Fruit fly (Drosophila melanogaster) whole organism, adult: ENCODE data around the gene CG8507.

Experiments
- CG11617 ChIP-seq: fragments of 200-800 bp; sonication (Bioruptor generic); optimal IDR thresholded peaks from 2 replicates; lab custom pipeline; 2017; ENCODE audit warnings: mild to moderate bottlenecking, missing biosample characterization, missing genetic modification reagents, missing genetic modification characterization
- CG12768 ChIP-seq: fragments of 200-800 bp; sonication (Bioruptor generic); optimal IDR thresholded peaks from 2 replicates; lab custom pipeline; 2017; ENCODE audit warnings: missing biosample characterization, missing genetic modification characterization, mild to moderate bottlenecking, moderate library complexity, missing genetic modification reagents
- CG14711 ChIP-seq: fragments of 200-800 bp; sonication (Bioruptor generic); optimal IDR thresholded peaks from 2 replicates; lab custom pipeline; 2018; ENCODE audit warnings: missing biosample characterization, mild to moderate bottlenecking, missing genetic modification characterization, moderate library complexity
- CG1620 ChIP-seq: fragments of 200-800 bp; sonication (Bioruptor generic); optimal IDR thresholded peaks from 2 replicates; lab custom pipeline; 2016; ENCODE audit warnings: missing biosample characterization, missing genetic modification characterization
- CG33017 ChIP-seq: fragments of 200-800 bp; sonication (Bioruptor generic); optimal IDR thresholded peaks from 2 replicates; lab custom pipeline; 2018; ENCODE audit warnings: missing biosample characterization, mild to moderate bottlenecking, missing genetic modification characterization, moderate library complexity
- CG5204 ChIP-seq: fragments of 200-800 bp; sonication (Bioruptor generic); optimal IDR thresholded peaks from 2 replicates; lab custom pipeline; 2016; ENCODE audit warnings: missing biosample characterization, missing genetic modification characterization
- CG7045 ChIP-seq: fragments of 200-800 bp; sonication (Bioruptor generic); optimal IDR thresholded peaks from 2 replicates; lab custom pipeline; 2017; ENCODE audit warnings: missing biosample characterization, mild to moderate bottlenecking, missing genetic modification characterization
- CG7101 ChIP-seq: fragments of 200-800 bp; sonication (Bioruptor generic); optimal IDR thresholded peaks from 2 replicates; lab custom pipeline; 2018; ENCODE audit warnings: missing biosample characterization, mild to moderate bottlenecking, missing genetic modification characterization, moderate library complexity
- Clk ChIP-seq: fragments of 200-800 bp; sonication (Bioruptor generic); optimal IDR thresholded peaks from 2 replicates; lab custom pipeline; 2017; ENCODE audit warnings: missing biosample characterization, missing genetic modification characterization
- Crg-1 ChIP-seq: fragments of 200-800 bp; sonication (Bioruptor generic); optimal IDR thresholded peaks from 2 replicates; lab custom pipeline; 2016; ENCODE audit warnings: missing biosample characterization, missing genetic modification characterization
- Hr96 ChIP-seq: fragments of 200-800 bp; sonication (Bioruptor generic); optimal IDR thresholded peaks from 2 replicates; lab custom pipeline; 2016; ENCODE audit warnings: missing biosample characterization, missing genetic modification characterization
- Mnt ChIP-seq: fragments of 200-800 bp; sonication (Bioruptor generic); optimal IDR thresholded peaks from 2 replicates; lab custom pipeline; 2016; ENCODE audit warnings: missing biosample characterization, mild to moderate bottlenecking, missing genetic modification characterization
- bab1 ChIP-seq: fragments of 200-800 bp; sonication (Bioruptor generic); optimal IDR thresholded peaks from 3 replicates; lab custom pipeline; 2019; ENCODE audit warnings: missing biosample characterization, mild to moderate bottlenecking, missing genetic modification characterization, moderate library complexity
- cic ChIP-seq: fragments of 200-800 bp; sonication (Bioruptor generic); optimal IDR thresholded peaks from 2 replicates; lab custom pipeline; 2017; ENCODE audit warnings: missing biosample characterization, mild to moderate bottlenecking, missing genetic modification characterization, moderate library complexity
- cnc ChIP-seq, 2 experiments: fragments of >200 bp; optimal IDR thresholded peaks; 2 replicates each; lab custom pipeline; 2017
- kay ChIP-seq: fragments of 200-800 bp; sonication (Bioruptor generic); peaks from one replicate; lab custom pipeline; 2016; ENCODE audit warnings: missing biosample characterization, missing genetic modification characterization, borderline replicate concordance
- ovo ChIP-seq: fragments of 200-800 bp; sonication (Bioruptor generic); optimal IDR thresholded peaks from 2 replicates; lab custom pipeline; 2016; ENCODE audit warnings: missing biosample characterization, missing genetic modification characterization
- pad ChIP-seq: fragments of 200-800 bp; sonication (Bioruptor generic); optimal IDR thresholded peaks from 3 replicates; lab custom pipeline; 2017; ENCODE audit warnings: missing biosample characterization, missing genetic modification characterization, mild to moderate bottlenecking, moderate library complexity, missing genetic modification reagents
- tj ChIP-seq: fragments of 200-800 bp; sonication (Bioruptor generic); optimal IDR thresholded peaks from 3 replicates; lab custom pipeline; 2017; ENCODE audit warnings: missing biosample characterization, mild to moderate bottlenecking, missing genetic modification characterization, moderate library complexity
- toe ChIP-seq: fragments of 200-800 bp; sonication (Bioruptor generic); optimal IDR thresholded peaks from 2 replicates; lab custom pipeline; 2016; ENCODE audit warnings: missing biosample characterization, missing genetic modification characterization

The CG8507 gene

dm6 chr3R:9812447-9812846 is 21.2 kb downstream of the CG8507 start, which contains the start of gene CG8534:
Gene CG8534, plus strand, starts transcription at chr3R:9812747.
- TF ChIP-seq Hr96 (GFP tag; lab: Kevin White, UChicago) (no peak), CG12768 (no peak), kay (GFP tag; lab: Kevin White, UChicago) (no peak), pad (GFP tag; lab: Kevin White, UChicago) (no peak), Mnt (GFP tag; lab: Kevin White, UChicago) (no peak), ovo (GFP tag; lab: Kevin White, UChicago) (no peak), CG7101 (tag; lab: Kevin White, UChicago) (no peak), toe (GFP tag; lab: Kevin White, UChicago) (no peak), CG7045 (GFP tag; lab: Kevin White, UChicago) (no peak), cnc (optimal IDR thresholded peaks at IDR 0.05; lab: Kevin White, UChicago) (no peak), bab1 (GFP tag; lab: Kevin White, UChicago) (no peak), Crg-1 (GFP tag; lab: Kevin White, UChicago) (no peak), CG33017 (no peak), cic (GFP tag; lab: Kevin White, UChicago) (no peak)

- no peak for TF ChIP-seq toe (GFP tag; lab: Kevin White, UChicago)
- no peak for TF ChIP-seq ovo (GFP tag; lab: Kevin White, UChicago)
- TF ChIP-seq CG14711 (tag; lab: Kevin White, UChicago): no peak
- no peak for TF ChIP-seq pad (GFP tag; lab: Kevin White, UChicago)
- no peak for TF ChIP-seq CG7045 (GFP tag; lab: Kevin White, UChicago)
- TF ChIP-seq cic (GFP tag; lab: Kevin White, UChicago): no peak
- no peak for TF ChIP-seq Hr96 (GFP tag; lab: Kevin White, UChicago)
- no peak for TF ChIP-seq Crg-1 (GFP tag; lab: Kevin White, UChicago)
- TF ChIP-seq CG33017: no peak
- TF ChIP-seq Mnt (GFP tag; lab: Kevin White, UChicago): no peak
- TF ChIP-seq CG5204 (GFP tag; lab: Kevin White, UChicago): no peak
- no peak for TF ChIP-seq CG1620 (GFP tag; lab: Kevin White, UChicago)
- no peak for TF ChIP-seq Clk
- TF ChIP-seq tj (GFP tag; lab: Kevin White, UChicago): no peak
- TF ChIP-seq CG11617 (GFP tag; lab: Kevin White, UChicago): no peak
- no peak for TF ChIP-seq CG7101 (tag; lab: Kevin White, UChicago)
- no peak for TF ChIP-seq CG12768
Observed at dm6 chr3R:9813861-9814260, 22.6 kb downstream of the CG8507 start, which contains the start of gene eloF. Gene eloF, plus strand, starts transcription at chr3R:9814161.

- TF ChIP-seq Hr96 (GFP tag; lab: Kevin White, UChicago) (no peak), toe (GFP tag; lab: Kevin White, UChicago) (no peak), tj (GFP tag; lab: Kevin White, UChicago) (no peak), CG5204 (GFP tag; lab: Kevin White, UChicago) (no peak), ovo (GFP tag; lab: Kevin White, UChicago) (no peak), Mnt (GFP tag; lab: Kevin White, UChicago) (no peak), Clk (no peak), cnc (optimal IDR thresholded peaks at IDR 0.05; lab: Kevin White, UChicago) (no peak), CG7045 (GFP tag; lab: Kevin White, UChicago) (no peak), cic (GFP tag; lab: Kevin White, UChicago) (no peak), kay (GFP tag; lab: Kevin White, UChicago) (no peak), CG33017 (no peak), CG12768 (no peak), CG11617 (GFP tag; lab: Kevin White, UChicago) (no peak), pad (GFP tag; lab: Kevin White, UChicago) (no peak), CG1620 (GFP tag; lab: Kevin White, UChicago) (no peak), CG7101 (tag; lab: Kevin White, UChicago) (no peak), CG14711 (tag; lab: Kevin White, UChicago) (no peak), Crg-1 (GFP tag; lab: Kevin White, UChicago) (no peak)
Observed at dm6 chr3R:9816879-9817278, 25.6 kb downstream of the CG8507 start, which contains the start of gene CG16904. Gene CG16904, minus strand, starts transcription at chr3R:9816979.

dm6 chr3R:9818295-9818694 is 27.0 kb downstream of the CG8507 start, which contains the start of gene CG9459:
Gene CG9459, minus strand, starts transcription at chr3R:9818395.
- TF ChIP-seq CG33017 (no peak), CG14711 (tag; lab: Kevin White, UChicago) (no peak)

dm6 chr3R:9819777-9820176 is 28.5 kb downstream of the CG8507 start, which contains the start of gene CG9458:
Gene CG9458, minus strand, starts transcription at chr3R:9819877.
- TF ChIP-seq CG1620 (GFP tag; lab: Kevin White, UChicago) (no peak), CG7101 (tag; lab: Kevin White, UChicago) (no peak), CG5204 (GFP tag; lab: Kevin White, UChicago) (no peak), CG11617 (GFP tag; lab: Kevin White, UChicago) (no peak)

dm6 chr3R:9821091-9821490 is 29.8 kb downstream of the CG8507 start, which contains the start of gene CG42857:
Gene CG42857, minus strand, starts transcription at chr3R:9821191.
- TF ChIP-seq CG33017 (no peak), Mnt (GFP tag; lab: Kevin White, UChicago) (no peak), kay (GFP tag; lab: Kevin White, UChicago) (no peak), tj (GFP tag; lab: Kevin White, UChicago) (no peak), ovo (GFP tag; lab: Kevin White, UChicago) (no peak), CG12768 (no peak), CG1620 (GFP tag; lab: Kevin White, UChicago) (no peak), Clk (no peak), CG7101 (tag; lab: Kevin White, UChicago) (no peak), pad (GFP tag; lab: Kevin White, UChicago) (no peak), bab1 (GFP tag; lab: Kevin White, UChicago) (no peak), cnc (optimal IDR thresholded peaks at IDR 0.05; lab: Kevin White, UChicago) (no peak), CG5204 (GFP tag; lab: Kevin White, UChicago) (no peak), CG7045 (GFP tag; lab: Kevin White, UChicago) (no peak)
